Worm (Caenorhabditis elegans): ENCODE results near the gene R05C11.4.
"Not testable (repeated sequence)": the region's sequence is repeated elsewhere in the genome, so short reads cannot be mapped to it uniquely, and the experiment has no call there.

The R05C11.4 gene

DNA sequence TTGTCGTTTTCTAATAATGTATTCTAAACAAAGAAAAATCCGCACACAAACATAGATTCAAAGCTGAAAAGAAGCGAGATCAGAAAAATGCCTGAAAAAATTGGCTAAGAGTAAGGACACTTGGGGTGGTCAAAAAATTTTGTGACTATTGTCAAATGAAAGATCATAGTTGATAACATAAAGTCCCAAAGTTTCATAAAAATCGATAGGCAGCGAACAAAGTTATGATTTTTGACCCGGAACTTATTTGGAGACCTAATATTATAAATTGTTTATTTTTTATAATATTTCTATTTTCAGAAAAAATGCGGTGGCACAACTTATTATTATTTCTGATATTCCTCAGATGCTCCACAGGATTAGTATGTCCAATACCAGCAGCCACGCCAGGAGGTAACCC is at the start of gene R05C11.4:
Gene R05C11.4 (plus strand): TSS at position 301 of the 400 bp plus-strand sequence.
- TF ChIP-seq unc-62, drap-1, sem-2 (GFP tag; optimal IDR thresholded peaks at IDR 0.05): not testable (repeated sequence)

DNA sequence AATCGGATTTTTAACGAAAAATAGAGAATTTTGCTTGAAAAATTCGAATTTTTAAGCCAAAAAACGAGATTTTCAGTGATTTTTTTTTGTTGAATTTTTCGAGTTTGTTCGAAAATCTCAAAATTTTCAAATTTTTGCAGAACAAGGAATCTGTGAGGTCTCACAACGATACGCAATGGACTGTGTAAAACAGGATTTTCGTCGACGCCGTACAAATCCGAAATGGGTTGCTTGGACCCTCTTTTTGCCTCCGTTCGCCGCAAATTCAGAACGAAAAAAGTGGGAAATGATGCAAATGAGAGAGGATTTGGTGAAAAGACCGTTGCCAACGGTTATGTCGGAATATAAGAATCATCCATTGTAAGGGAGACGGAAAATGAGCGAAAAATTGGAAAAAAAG is 49.0 kb upstream of the R05C11.4 start:
- no peak for TF ChIP-seq unc-62 (GFP tag; optimal IDR thresholded peaks at IDR 0.05)
- TF ChIP-seq elt-3 (tag; optimal IDR thresholded peaks at IDR 0.05) = no peak
- no peak for TF ChIP-seq hlh-1 (tag; optimal IDR thresholded peaks at IDR 0.05)
- no peak for TF ChIP-seq snpc-4 (tag; optimal IDR thresholded peaks at IDR 0.05)
- TF ChIP-seq flh-1 (GFP tag; optimal IDR thresholded peaks at IDR 0.05) = no peak
- TF ChIP-seq mls-2 (tag; optimal IDR thresholded peaks at IDR 0.05) = no peak
- TF ChIP-seq pha-4 (tag; optimal IDR thresholded peaks at IDR 0.05) = no peak

DNA sequence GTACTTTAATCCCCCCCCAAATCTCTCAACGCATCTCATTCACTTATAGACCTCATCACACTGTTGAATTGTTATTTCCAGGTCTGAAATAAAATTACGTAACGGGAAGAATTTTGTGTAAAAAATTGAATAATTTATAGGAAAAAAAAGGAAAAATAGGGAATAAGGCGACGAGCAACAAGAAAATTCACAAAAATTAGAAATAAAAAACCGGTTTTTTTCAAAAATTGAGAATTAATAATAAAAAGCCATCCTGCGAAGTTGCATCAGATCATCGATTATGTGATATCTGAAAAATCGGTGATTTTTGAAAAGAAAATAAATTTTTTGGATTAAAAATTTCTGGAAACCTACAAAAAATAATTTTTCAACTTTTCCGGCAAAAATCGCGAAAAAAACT is 42.4 kb upstream of the R05C11.4 start:
- no peak for TF ChIP-seq nhr-28 (tag; optimal IDR thresholded peaks at IDR 0.05)
- no peak for TF ChIP-seq bed-3 (GFP tag; optimal IDR thresholded peaks at IDR 0.05)
- no peak for TF ChIP-seq ces-1 (GFP tag; optimal IDR thresholded peaks at IDR 0.05)
- TF ChIP-seq elt-3 (tag; optimal IDR thresholded peaks at IDR 0.05) = no peak
- no peak for TF ChIP-seq lin-13 (tag; optimal IDR thresholded peaks at IDR 0.05)
- no peak for TF ChIP-seq ceh-39 (tag; optimal IDR thresholded peaks at IDR 0.05)
- TF ChIP-seq nhr-237 (tag; optimal IDR thresholded peaks at IDR 0.05) = no peak
- TF ChIP-seq sem-2 (GFP tag; optimal IDR thresholded peaks at IDR 0.05) = no peak
- no peak for TF ChIP-seq pha-4 (tag; optimal IDR thresholded peaks at IDR 0.05)
- no peak for TF ChIP-seq nhr-2 (tag; optimal IDR thresholded peaks at IDR 0.05)
- no peak for TF ChIP-seq M03D4.4 (tag; optimal IDR thresholded peaks at IDR 0.05)
- TF ChIP-seq tbx-8 (GFP tag; optimal IDR thresholded peaks at IDR 0.05) = no peak
- no peak for TF ChIP-seq nhr-12 (tag; optimal IDR thresholded peaks at IDR 0.05)
- no peak for TF ChIP-seq unc-120 (tag; optimal IDR thresholded peaks at IDR 0.05; ENCODE audit: poor library complexity, severe bottlenecking)

DNA sequence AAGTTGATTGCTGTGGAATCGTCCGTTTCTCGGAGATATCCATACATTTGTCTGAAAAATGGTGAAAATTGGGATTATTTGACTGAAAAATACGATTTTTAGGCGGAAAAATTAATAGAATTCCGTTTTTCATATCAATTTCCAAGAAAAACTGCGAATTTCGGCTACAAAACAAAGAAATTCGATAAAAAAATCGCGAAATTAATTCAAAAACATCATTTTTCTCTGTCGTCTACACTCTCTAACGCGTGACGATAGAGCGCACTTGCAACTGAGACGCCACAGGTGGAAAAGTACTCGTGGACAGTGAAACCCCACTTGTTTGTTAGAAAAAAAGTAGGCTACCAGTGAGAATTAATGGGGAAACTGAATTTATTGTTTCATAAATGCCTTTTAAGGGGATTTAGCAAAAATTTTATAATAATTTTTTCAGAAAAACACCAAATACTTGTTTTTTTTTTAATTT is 18.3 kb upstream of the R05C11.4 start, which contains the start of gene cpsf-1:
Gene cpsf-1 (minus strand): TSS at position 51 of the 466 bp plus-strand sequence.
- peak; percentile 60 for TF ChIP-seq M03D4.4 (tag; optimal IDR thresholded peaks at IDR 0.05)
- no peak for TF ChIP-seq zip-8 (tag; optimal IDR thresholded peaks at IDR 0.05)
- TF ChIP-seq snpc-4 (tag; optimal IDR thresholded peaks at IDR 0.05) = no peak
- TF ChIP-seq sptf-1 (tag; optimal IDR thresholded peaks at IDR 0.05) = peak; percentile 74
- peak; percentile 92 for TF ChIP-seq pha-4 (tag; optimal IDR thresholded peaks at IDR 0.05)
- TF ChIP-seq ceh-83 (GFP tag; optimal IDR thresholded peaks at IDR 0.05) = peak; percentile 67
- peak; percentile 78 for TF ChIP-seq lin-13 (tag; optimal IDR thresholded peaks at IDR 0.05)
- peak; percentile 75 for TF ChIP-seq lsy-2 (tag; optimal IDR thresholded peaks at IDR 0.05)
- TF ChIP-seq lin-32 (GFP tag; optimal IDR thresholded peaks at IDR 0.05) = peak; percentile 3
- peak; percentile 29 for TF ChIP-seq drap-1 (GFP tag; optimal IDR thresholded peaks at IDR 0.05)
- TF ChIP-seq ceh-39 (tag; optimal IDR thresholded peaks at IDR 0.05) = peak; percentile 82
- peak; percentile 12 for TF ChIP-seq bed-3 (GFP tag; optimal IDR thresholded peaks at IDR 0.05)
- TF ChIP-seq unc-39 (tag; optimal IDR thresholded peaks at IDR 0.05) = no peak
- peak; percentile 69 for TF ChIP-seq ces-1 (GFP tag; optimal IDR thresholded peaks at IDR 0.05)
- no peak for TF ChIP-seq unc-62 (GFP tag; optimal IDR thresholded peaks at IDR 0.05)
- TF ChIP-seq mls-2 (tag; optimal IDR thresholded peaks at IDR 0.05) = peak; percentile 46
- peak; percentile 76 for TF ChIP-seq nhr-237 (tag; optimal IDR thresholded peaks at IDR 0.05)
- peak; percentile 44 for TF ChIP-seq hlh-1 (tag; optimal IDR thresholded peaks at IDR 0.05)
- TF ChIP-seq elt-3 (tag; optimal IDR thresholded peaks at IDR 0.05) = no peak
- peak; percentile 93 for TF ChIP-seq mep-1 (tag; optimal IDR thresholded peaks at IDR 0.05)
- no peak for TF ChIP-seq elt-1 (tag; optimal IDR thresholded peaks at IDR 0.05; ENCODE audit: borderline replicate concordance, insufficient read depth)
- TF ChIP-seq cnd-1 (tag; optimal IDR thresholded peaks at IDR 0.05) = peak; percentile 37

DNA sequence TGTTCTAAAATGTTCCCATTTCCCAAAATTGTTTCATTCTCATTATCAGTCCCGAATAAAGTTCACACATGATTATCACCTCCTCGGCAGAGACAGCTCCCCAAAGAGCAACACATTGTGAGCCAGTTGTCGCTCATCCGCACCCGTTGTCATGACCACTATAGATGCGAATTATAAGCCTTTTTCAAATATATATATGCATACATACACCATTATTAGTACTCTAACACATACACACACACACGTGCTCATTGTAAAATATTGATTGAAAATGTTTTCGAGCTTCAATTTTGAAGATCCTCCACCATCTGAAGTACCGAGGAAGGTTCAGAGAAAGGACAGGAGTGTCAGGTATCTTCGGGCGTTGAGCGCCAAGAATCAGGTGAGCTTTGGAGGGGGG is 14.3 kb upstream of the R05C11.4 start, which contains the start of the genes Y76B12C.9 and cng-2:
Gene Y76B12C.9 (minus strand): TSS at position 101 of the 400 bp plus-strand sequence.
Gene cng-2 (plus strand): TSS at position 218 of the 400 bp plus-strand sequence.
- no peak for TF ChIP-seq drap-1 (GFP tag; optimal IDR thresholded peaks at IDR 0.05)
- TF ChIP-seq lin-32 (GFP tag; optimal IDR thresholded peaks at IDR 0.05) = no peak
- no peak for TF ChIP-seq unc-39 (tag; optimal IDR thresholded peaks at IDR 0.05)
- TF ChIP-seq nhr-76 (tag; optimal IDR thresholded peaks at IDR 0.05) = no peak
- no peak for TF ChIP-seq ceh-83 (GFP tag; optimal IDR thresholded peaks at IDR 0.05)
- TF ChIP-seq pha-4 (tag; optimal IDR thresholded peaks at IDR 0.05) = no peak
- TF ChIP-seq lsy-2 (tag; optimal IDR thresholded peaks at IDR 0.05) = no peak
- no peak for TF ChIP-seq nhr-28 (tag; optimal IDR thresholded peaks at IDR 0.05)
- no peak for TF ChIP-seq sptf-1 (tag; optimal IDR thresholded peaks at IDR 0.05)
- no peak for TF ChIP-seq zip-8 (tag; optimal IDR thresholded peaks at IDR 0.05)
- no peak for TF ChIP-seq tbx-8 (GFP tag; optimal IDR thresholded peaks at IDR 0.05)
- TF ChIP-seq ztf-11 (tag; optimal IDR thresholded peaks at IDR 0.05) = no peak
- no peak for TF ChIP-seq bed-3 (GFP tag; optimal IDR thresholded peaks at IDR 0.05)
- TF ChIP-seq nhr-12 (tag; optimal IDR thresholded peaks at IDR 0.05) = no peak
- no peak for TF ChIP-seq M03D4.4 (tag; optimal IDR thresholded peaks at IDR 0.05)
- TF ChIP-seq lin-13 (tag; optimal IDR thresholded peaks at IDR 0.05) = no peak
- no peak for TF ChIP-seq unc-62 (GFP tag; optimal IDR thresholded peaks at IDR 0.05)
- no peak for TF ChIP-seq cnd-1 (tag; optimal IDR thresholded peaks at IDR 0.05)
- no peak for TF ChIP-seq flh-1 (GFP tag; optimal IDR thresholded peaks at IDR 0.05)
